Worm (Caenorhabditis elegans): ENCODE results near the gene top-2.

DNA sequence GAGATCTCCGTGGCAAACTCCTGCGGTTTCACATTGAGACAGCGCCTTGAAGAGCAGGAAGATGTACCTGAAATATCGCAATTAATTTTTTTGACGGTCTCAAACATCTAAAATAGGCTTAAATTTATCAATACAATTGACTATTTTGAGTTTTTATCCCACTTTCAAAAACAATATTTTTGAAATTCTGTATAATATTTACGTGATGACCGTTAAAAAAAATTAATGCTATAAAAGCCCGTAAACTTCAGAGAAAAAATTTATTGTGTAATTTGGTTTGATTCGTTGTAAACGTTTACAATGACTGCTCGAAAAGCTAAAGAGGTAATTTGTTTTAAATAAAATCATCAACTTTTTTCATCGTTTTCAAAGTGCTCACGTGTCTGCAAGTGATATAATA is 39.4 kb downstream of the top-2 start, which contains the start of gene ZK930.7:
- TF ChIP-seq him-1 (tag; optimal IDR thresholded peaks at IDR 0.05) (no peak), dao-5 (tag; optimal IDR thresholded peaks at IDR 0.05) (no peak)
